Worm (Caenorhabditis elegans) whole organism, L4/young adult: ENCODE results near the gene rab-1.

Experiments used
- dao-5 ChIP-seq: sonication (generic microtip); optimal IDR thresholded peaks from 2 replicates; lab custom pipeline; 2016; ENCODE audit warnings: missing genotype, missing genetic modification characterization, moderate library complexity, missing compliant biosample characterization
- him-1 ChIP-seq: sonication (generic microtip); optimal IDR thresholded peaks from 2 replicates; lab custom pipeline; 2016; ENCODE audit warnings: missing genotype, missing genetic modification reagents, missing genetic modification characterization, missing compliant biosample characterization

ce11 chrV:1278529-1278928, 14.7 kb upstream of the rab-1 start:
- TF ChIP-seq dao-5 (no peak), him-1 (tag; lab: Kevin White, UChicago) (no peak)
